Fruit fly (Drosophila melanogaster): ENCODE results near the gene CG7432.

Gene CG7432

dm6 chr3R:19642092-19642892 lies 22.5 kb upstream of the CG7432 start, which contains the start of gene subdued:
subdued (minus strand) TSS chr3R:19642722.
- TF ChIP-seq GATAd (GFP tag; optimal IDR thresholded peaks at IDR 0.05) (peak; percentile 70), Hr78 (GFP tag; optimal IDR thresholded peaks at IDR 0.05) (no peak), sage (GFP tag; optimal IDR thresholded peaks at IDR 0.05) (peak; percentile 4), Rel (GFP tag; optimal IDR thresholded peaks at IDR 0.05) (no peak), Rel (tag; optimal IDR thresholded peaks at IDR 0.05) (peak; percentile 88), dl (GFP tag; optimal IDR thresholded peaks at IDR 0.05; ENCODE audit: insufficient read depth in 1 of 2, partially characterized antibody in 2 of 2) (no peak), lola (GFP tag; optimal IDR thresholded peaks at IDR 0.05) (peak; percentile 60)

- TF ChIP-seq Myc (optimal IDR thresholded peaks at IDR 0.05) (peak; percentile 29), OdsH (GFP tag; optimal IDR thresholded peaks at IDR 0.05) (no peak), rgr (GFP tag; optimal IDR thresholded peaks at IDR 0.05) (peak; percentile 4), br (GFP tag; optimal IDR thresholded peaks at IDR 0.05) (peak; percentile 31), Hr83 (GFP tag; optimal IDR thresholded peaks at IDR 0.05; ENCODE audit: poor library complexity, severe bottlenecking) (peak; percentile 50), jim (GFP tag; optimal IDR thresholded peaks at IDR 0.05) (no peak), sage (GFP tag; optimal IDR thresholded peaks at IDR 0.05) (no peak), sv (GFP tag; optimal IDR thresholded peaks at IDR 0.05) (no peak), Hnf4 (GFP tag; optimal IDR thresholded peaks at IDR 0.05) (peak; percentile 49), CG32264 (GFP tag; optimal IDR thresholded peaks at IDR 0.05) (no peak), brk (GFP tag; optimal IDR thresholded peaks at IDR 0.05) (no peak), h (GFP tag; optimal IDR thresholded peaks at IDR 0.05) (peak; percentile 28), dl (GFP tag; optimal IDR thresholded peaks at IDR 0.05; ENCODE audit: insufficient read depth in 1 of 2, partially characterized antibody in 2 of 2) (no peak), Abd-B (GFP tag; optimal IDR thresholded peaks at IDR 0.05) (no peak), Dfd (GFP tag; optimal IDR thresholded peaks at IDR 0.05) (no peak), Dif (GFP tag; optimal IDR thresholded peaks at IDR 0.05; ENCODE audit: partially characterized antibody) (no peak), pan (optimal IDR thresholded peaks at IDR 0.05) (no peak), usp (GFP tag; optimal IDR thresholded peaks at IDR 0.05) (no peak), psq (GFP tag; optimal IDR thresholded peaks at IDR 0.05) (no peak), CrebA (GFP tag; optimal IDR thresholded peaks at IDR 0.05; ENCODE audit: borderline replicate concordance) (no peak), Jra (GFP tag; optimal IDR thresholded peaks at IDR 0.05) (peak; percentile 34), dsf (GFP tag; optimal IDR thresholded peaks at IDR 0.05; ENCODE audit: borderline replicate concordance) (no peak), foxo (GFP tag; optimal IDR thresholded peaks at IDR 0.05) (peak in 1 of 2 experiments; percentile 21), tai (GFP tag; optimal IDR thresholded peaks at IDR 0.05) (no peak), HLH106 (tag; optimal IDR thresholded peaks at IDR 0.05) (no peak), Vsx2 (GFP tag; optimal IDR thresholded peaks at IDR 0.05; ENCODE audit: partially characterized antibody) (no peak), dmrt93B (GFP tag; optimal IDR thresholded peaks at IDR 0.05) (no peak), N (GFP tag; optimal IDR thresholded peaks at IDR 0.05) (no peak), Mio (GFP tag; optimal IDR thresholded peaks at IDR 0.05) (no peak), ey (GFP tag; optimal IDR thresholded peaks at IDR 0.05) (no peak), woc (GFP tag; optimal IDR thresholded peaks at IDR 0.05) (no peak), CG9705 (GFP tag; optimal IDR thresholded peaks at IDR 0.05) (no peak), Sp1 (GFP tag; optimal IDR thresholded peaks at IDR 0.05) (no peak), GATAd (GFP tag; optimal IDR thresholded peaks at IDR 0.05) (peak; percentile 59), Rel (GFP tag; optimal IDR thresholded peaks at IDR 0.05) (no peak), Rel (tag; optimal IDR thresholded peaks at IDR 0.05) (no peak), Hr78 (GFP tag; optimal IDR thresholded peaks at IDR 0.05) (no peak), fru (GFP tag; optimal IDR thresholded peaks at IDR 0.05) (peak; percentile 16), lola (GFP tag; optimal IDR thresholded peaks at IDR 0.05) (no peak)
Measured at dm6 chr3R:19642893-19643270, 21.9 kb upstream of the CG7432 start.
